Fruit fly (Drosophila melanogaster): Measurements from ENCODE around the gene Rab23.

Gene Rab23

DNA sequence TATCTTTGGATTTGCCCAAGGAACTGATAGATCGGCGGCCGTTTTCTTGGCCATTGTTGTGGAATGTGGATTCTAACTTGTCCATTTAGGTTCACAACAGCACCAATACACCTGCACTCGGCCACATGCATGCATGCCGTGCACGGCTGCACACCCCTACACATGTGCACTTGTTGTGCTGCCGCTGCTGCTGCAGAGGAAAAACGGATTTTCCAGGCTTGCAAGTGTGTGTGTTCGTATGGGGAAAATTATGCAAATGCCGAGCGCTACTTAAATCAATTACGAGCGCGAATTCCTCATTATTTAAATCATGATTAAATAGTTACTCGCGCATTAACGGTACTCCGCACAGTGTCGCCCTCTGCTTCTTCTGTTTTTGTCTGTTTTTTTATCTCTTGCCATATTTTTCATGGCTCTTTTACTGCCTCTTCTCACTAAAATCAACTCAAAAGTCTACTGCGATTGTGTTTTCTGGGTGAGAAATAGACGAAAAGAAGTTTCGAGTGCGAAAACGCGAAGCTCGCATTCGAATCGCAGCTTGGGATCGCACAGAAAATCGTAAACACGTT is 600 bp downstream of the Rab23 start:
- no peak for TF ChIP-seq CG17801 (GFP tag; optimal IDR thresholded peaks at IDR 0.05; ENCODE audit: partially characterized antibody)

DNA sequence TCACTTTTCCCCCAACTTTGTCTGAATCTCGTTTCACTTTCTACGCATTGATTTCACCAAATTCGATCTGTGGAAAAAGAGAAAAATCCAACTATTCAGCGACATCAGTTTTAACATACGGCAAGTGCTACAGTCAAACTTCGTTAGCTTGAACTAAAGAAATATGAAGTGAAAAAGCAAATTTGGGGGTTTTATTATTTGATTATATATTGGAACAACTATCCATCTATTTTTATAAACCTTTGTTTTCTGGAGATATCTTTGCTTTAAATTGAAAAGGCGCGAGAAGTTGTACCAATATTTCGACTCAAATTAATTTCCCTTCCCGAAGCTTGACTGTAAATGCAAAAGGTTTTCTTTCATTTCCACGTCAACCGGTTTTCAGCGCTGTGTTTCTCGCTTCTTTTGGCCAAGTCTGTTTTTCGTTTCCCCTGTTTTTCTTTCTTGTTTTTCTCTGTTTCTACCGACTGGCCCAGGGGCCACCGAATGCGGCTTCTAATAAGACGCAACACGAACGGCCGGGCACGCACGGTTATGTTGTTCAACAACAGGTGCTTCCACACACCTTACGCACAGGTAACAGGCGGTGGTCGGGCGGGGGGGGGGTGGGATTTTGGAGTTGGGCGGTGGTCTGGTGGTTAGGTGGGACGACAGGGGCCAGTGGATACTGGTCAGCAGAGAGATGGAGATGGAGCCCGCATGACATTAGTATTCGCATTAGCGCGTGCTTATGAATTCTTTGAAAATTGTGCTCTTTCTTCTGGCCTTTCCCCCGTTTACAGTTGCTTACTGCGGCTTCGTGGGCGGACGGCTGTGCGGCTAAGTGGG is 2.1 kb downstream of the Rab23 start:
- TF ChIP-seq CG17801 (GFP tag; optimal IDR thresholded peaks at IDR 0.05; ENCODE audit: partially characterized antibody): no peak

- TF ChIP-seq CG17801 (GFP tag; optimal IDR thresholded peaks at IDR 0.05; ENCODE audit: partially characterized antibody): no peak
Measured at dm6 chr3R:5682238-5682637, 3.0 kb downstream of the Rab23 start.

- TF ChIP-seq CG17801 (GFP tag; optimal IDR thresholded peaks at IDR 0.05; ENCODE audit: partially characterized antibody): peak; percentile 62
Measured at dm6 chr3R:5672658-5673217, 12.5 kb downstream of the Rab23 start.

dm6 chr3R:5671795-5672657 is 13.2 kb downstream of the Rab23 start:
- TF ChIP-seq CG17801 (GFP tag; optimal IDR thresholded peaks at IDR 0.05; ENCODE audit: partially characterized antibody): no peak

dm6 chr3R:5671265-5671663 is 14.0 kb downstream of the Rab23 start:
- TF ChIP-seq CG17801 (GFP tag; optimal IDR thresholded peaks at IDR 0.05; ENCODE audit: partially characterized antibody): no peak

dm6 chr3R:5670660-5671264 is 14.5 kb downstream of the Rab23 start:
- peak; percentile 30 for TF ChIP-seq CG17801 (GFP tag; optimal IDR thresholded peaks at IDR 0.05; ENCODE audit: partially characterized antibody)

DNA sequence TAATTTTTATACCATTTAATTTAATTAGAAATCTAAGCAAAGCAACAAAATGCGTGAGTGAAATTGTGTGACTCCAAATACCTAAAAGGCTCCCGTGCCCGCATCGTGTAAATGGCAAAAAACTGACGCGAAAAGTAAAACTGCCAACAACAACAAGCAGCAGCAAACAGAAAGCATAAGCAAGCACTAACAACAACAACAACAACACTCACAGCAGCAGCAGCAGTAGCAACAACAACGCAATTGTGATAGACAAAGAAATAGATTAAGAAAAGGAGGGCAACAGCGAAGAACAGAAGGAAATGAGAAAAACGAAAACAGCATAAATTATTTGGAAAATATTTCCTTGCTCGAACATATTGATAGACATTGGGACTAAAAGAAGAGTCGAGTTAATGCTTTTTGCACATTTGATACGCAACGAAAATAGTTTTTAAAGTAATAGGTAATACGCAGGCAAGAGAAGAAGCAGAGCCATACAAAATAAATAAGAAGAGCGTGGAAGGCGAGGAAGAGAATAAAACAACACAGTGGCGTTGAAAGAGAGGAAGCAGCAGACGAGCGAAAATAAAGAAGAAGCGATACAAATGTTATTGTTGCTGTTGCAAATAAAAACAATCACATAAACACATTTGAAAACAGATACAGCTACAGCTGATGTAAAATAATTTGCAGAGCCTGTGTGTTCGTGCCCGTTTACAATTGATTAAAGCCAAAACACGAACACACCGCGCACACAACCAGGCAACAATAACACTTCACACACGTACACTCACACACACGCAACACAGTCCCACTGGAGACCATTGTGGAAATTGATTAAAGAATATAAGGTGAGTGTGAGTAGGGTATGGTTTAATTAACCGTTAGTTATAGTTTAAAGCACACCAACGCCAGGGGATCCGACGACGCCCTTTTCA is 15.2 kb downstream of the Rab23 start:
- no peak for TF ChIP-seq CG17801 (GFP tag; optimal IDR thresholded peaks at IDR 0.05; ENCODE audit: partially characterized antibody)

- TF ChIP-seq CG17801 (GFP tag; optimal IDR thresholded peaks at IDR 0.05; ENCODE audit: partially characterized antibody): peak; percentile 88
Measured at dm6 chr3R:5668928-5669739, 16.1 kb downstream of the Rab23 start, which contains the start of the genes Xe7 and Atg17. Xe7 (minus strand) TSS chr3R:5669334. Atg17 (plus strand) TSS chr3R:5669713.

DNA sequence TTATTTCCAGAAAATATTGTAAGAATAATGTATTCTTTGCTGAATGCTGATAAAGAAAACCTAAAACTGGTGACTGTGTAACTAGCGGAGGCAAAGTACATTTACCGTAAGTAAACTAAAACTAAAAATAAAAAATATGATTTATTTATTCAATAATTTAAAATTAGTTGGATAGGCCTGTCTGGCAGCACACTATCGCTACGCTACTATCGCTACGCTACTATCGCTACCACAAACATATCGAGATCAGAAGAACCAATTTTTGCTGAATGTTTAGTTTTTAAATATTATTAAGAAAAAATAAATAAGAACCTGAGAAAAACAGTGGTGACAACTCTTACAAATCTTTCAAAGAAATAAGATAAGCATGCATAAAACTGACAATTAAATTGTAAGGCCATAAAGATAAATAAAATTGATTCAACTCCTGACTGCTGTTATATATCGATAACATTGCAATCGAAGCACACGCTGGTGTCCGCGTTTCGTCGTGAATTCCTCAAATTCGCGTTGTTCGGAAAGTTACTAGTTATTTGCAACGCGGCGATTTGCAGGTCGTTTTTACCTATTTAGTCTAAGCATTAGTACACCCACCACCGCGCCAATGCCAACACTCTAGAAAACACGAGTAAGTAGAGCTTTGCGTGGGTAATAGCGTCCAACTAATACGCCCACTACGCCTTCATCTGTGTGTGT is 24.9 kb downstream of the Rab23 start, which contains the start of gene Wdr33:
Gene Wdr33 (plus strand): TSS at position 438 of the 696 bp plus-strand sequence.
- no peak for TF ChIP-seq CG17801 (GFP tag; optimal IDR thresholded peaks at IDR 0.05; ENCODE audit: partially characterized antibody)

dm6 chr3R:5659829-5660197 is 25.4 kb downstream of the Rab23 start, which contains the start of gene CG2182:
CG2182 (minus strand) TSS chr3R:5659912.
- TF ChIP-seq CG17801 (GFP tag; optimal IDR thresholded peaks at IDR 0.05; ENCODE audit: partially characterized antibody): no peak
